Fruit fly (Drosophila melanogaster): ENCODE data around the gene CG15741.
A peak's percentile ranks its signal among the peaks of the same experiment; 100 is the strongest.

CG15741 gene

dm6 chrX:11792415-11793328 lies 45.2 kb downstream of the CG15741 start, which contains the start of gene CkIIbeta:
CkIIbeta (plus strand) TSS chrX:11792533.
- TF ChIP-seq CG17801 (GFP tag; optimal IDR thresholded peaks at IDR 0.05; ENCODE audit: partially characterized antibody): peak; percentile 35

DNA sequence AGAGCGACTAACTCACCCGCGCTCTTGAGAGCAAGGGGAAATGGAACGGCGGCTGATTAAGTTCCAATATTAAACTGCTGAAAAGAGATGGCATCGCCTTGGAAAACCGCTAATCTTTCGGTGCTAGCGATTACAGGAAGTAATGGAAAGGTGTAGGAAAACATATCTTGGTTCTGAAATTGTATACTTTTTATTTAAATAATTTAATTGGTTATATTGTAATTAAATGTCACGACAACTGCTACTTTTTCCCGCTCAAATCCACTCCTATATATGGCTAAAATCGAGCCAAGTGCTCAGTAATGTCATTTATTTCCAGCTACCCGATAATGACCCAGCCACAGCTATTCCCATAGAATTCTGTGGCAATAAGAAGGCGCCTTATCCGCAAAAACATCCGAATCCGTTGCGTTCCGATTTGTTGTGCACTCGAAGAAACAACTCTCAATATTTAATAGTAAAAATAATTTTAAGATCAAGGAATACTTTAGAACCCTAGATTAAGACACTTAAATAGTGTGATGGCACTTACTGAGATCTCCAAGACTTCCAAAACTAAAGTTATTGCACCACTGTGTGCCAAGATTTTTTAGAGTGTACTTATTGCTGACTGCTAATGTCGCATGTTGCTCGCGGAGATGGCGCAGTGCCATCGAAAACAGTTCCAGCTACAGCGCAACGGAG lies 49.5 kb downstream of the CG15741 start:
- no peak for TF ChIP-seq CG17801 (GFP tag; optimal IDR thresholded peaks at IDR 0.05; ENCODE audit: partially characterized antibody)
